Worm (Caenorhabditis elegans): ENCODE results near the gene W07G4.8.

W07G4.8 gene

DNA sequence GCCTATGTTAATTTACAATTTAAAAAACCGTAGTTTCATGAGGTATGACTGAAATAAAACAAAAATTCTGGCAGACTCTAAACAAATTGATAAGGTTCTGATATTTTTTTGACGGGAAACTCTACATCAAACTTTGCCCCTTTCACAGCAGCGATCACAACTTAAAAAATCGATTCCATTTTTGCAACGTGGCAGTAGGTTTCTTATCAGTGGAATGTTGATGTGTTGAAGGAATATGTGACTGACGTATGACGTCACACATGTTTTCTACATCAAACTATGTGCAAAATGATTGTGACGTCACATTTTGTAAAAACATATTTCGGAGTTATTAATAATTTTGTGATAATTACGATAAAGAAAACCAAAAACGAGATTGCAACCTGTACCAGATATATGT is 37.5 kb downstream of the W07G4.8 start (continued):
- peak; percentile 66; the same call in 1 of the 2 replicates for TF ChIP-seq php-3 (GFP tag; IDR thresholded peaks at IDR 0.05)
- TF ChIP-seq jun-1 (tag; optimal IDR thresholded peaks at IDR 0.05) = no peak
- no peak for TF ChIP-seq nhr-10 (tag; optimal IDR thresholded peaks at IDR 0.05)
- TF ChIP-seq unc-130 (GFP tag; optimal IDR thresholded peaks at IDR 0.05) = no peak
- no peak for TF ChIP-seq aly-2 (tag; optimal IDR thresholded peaks at IDR 0.05)
- peak in 1 of 2 experiments; percentile 15 for TF ChIP-seq lsy-2 (tag; optimal IDR thresholded peaks at IDR 0.05)
- no peak for TF ChIP-seq egl-27 (tag; optimal IDR thresholded peaks at IDR 0.05)
- peak in 1 of 2 experiments; percentile 53 for TF ChIP-seq daf-16 (GFP tag; optimal IDR thresholded peaks at IDR 0.05)
- TF ChIP-seq daf-16 (tag; optimal IDR thresholded peaks at IDR 0.05) = peak; percentile 89
- no peak for TF ChIP-seq daf-19 (GFP tag; conservative IDR thresholded peaks at IDR 0.05)
- TF ChIP-seq mdt-29 (GFP tag; IDR thresholded peaks at IDR 0.05) = no peak
- no peak for TF ChIP-seq T26A8.4 (GFP tag; IDR thresholded peaks at IDR 0.05)
- TF ChIP-seq lin-15B (tag; optimal IDR thresholded peaks at IDR 0.05) = no peak
- no peak for TF ChIP-seq zfp-2 (tag; optimal IDR thresholded peaks at IDR 0.05)
- no peak for TF ChIP-seq F10B5.3 (tag; optimal IDR thresholded peaks at IDR 0.05)
- no peak for TF ChIP-seq dmd-9 (GFP tag; IDR thresholded peaks at IDR 0.05)
- peak; percentile 2 for TF ChIP-seq mes-2 (tag; optimal IDR thresholded peaks at IDR 0.05; ENCODE audit: poor library complexity, severe bottlenecking)
- TF ChIP-seq ceh-44 (GFP tag; IDR thresholded peaks at IDR 0.05) = no peak
- TF ChIP-seq aha-1 (tag) = no peak
- TF ChIP-seq mep-1 (tag; optimal IDR thresholded peaks at IDR 0.05) = no peak
- no peak for TF ChIP-seq mxl-2 (GFP tag; conservative IDR thresholded peaks at IDR 0.05)
- no peak for TF ChIP-seq Y5F2A.4 (GFP tag; optimal IDR thresholded peaks at IDR 0.05)
- TF ChIP-seq hlh-11 (tag; optimal IDR thresholded peaks at IDR 0.05) = peak; percentile 80

DNA sequence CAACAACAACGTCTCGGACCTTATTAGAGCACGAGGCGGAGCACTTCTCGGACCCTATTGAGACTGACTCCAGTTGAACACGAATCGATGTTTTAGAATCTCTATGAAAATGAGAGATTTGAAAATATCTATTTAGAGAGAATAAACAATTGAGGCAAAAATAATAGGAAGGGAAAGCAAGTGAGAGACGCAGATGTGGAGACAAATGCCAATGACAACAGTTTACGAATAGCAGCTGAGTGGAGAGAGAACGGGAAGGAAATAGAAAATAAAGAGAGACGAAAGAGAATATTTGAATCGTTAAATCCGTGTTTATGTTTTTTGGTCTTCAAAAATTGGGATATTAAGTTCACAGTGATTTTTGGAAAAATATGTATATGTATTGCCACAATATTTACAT is 39.5 kb downstream of the W07G4.8 start:
- TF ChIP-seq rbr-2 (tag; optimal IDR thresholded peaks at IDR 0.05) (peak; percentile 39), zip-2 (tag; optimal IDR thresholded peaks at IDR 0.05) (no peak), ces-1 (GFP tag; optimal IDR thresholded peaks at IDR 0.05) (no peak), hlh-11 (tag; optimal IDR thresholded peaks at IDR 0.05) (peak; percentile 54), Y48G9A.11 (GFP tag; IDR thresholded peaks at IDR 0.05) (no peak), jun-1 (tag; optimal IDR thresholded peaks at IDR 0.05) (no peak), F37D6.2 (tag; optimal IDR thresholded peaks at IDR 0.05) (no peak), nhr-10 (tag; optimal IDR thresholded peaks at IDR 0.05) (peak; percentile 18), daf-16 (GFP tag; optimal IDR thresholded peaks at IDR 0.05) (no peak), daf-16 (tag; optimal IDR thresholded peaks at IDR 0.05) (peak; percentile 72), F26F4.8 (GFP tag; conservative IDR thresholded peaks at IDR 0.05) (no peak), ctbp-1 (GFP tag; IDR thresholded peaks at IDR 0.05) (no peak), unc-130 (GFP tag; optimal IDR thresholded peaks at IDR 0.05) (no peak), ZK546.5 (tag; optimal IDR thresholded peaks at IDR 0.05) (no peak), lin-39 (tag; optimal IDR thresholded peaks at IDR 0.05) (no peak), lin-13 (GFP tag; optimal IDR thresholded peaks at IDR 0.05) (peak; percentile 9), mes-2 (tag; optimal IDR thresholded peaks at IDR 0.05; ENCODE audit: poor library complexity, severe bottlenecking) (no peak), nhr-28 (tag; optimal IDR thresholded peaks at IDR 0.05) (peak; percentile 18), duxl-1 (tag; optimal IDR thresholded peaks at IDR 0.05; ENCODE audit: poor library complexity) (no peak), egl-27 (tag; optimal IDR thresholded peaks at IDR 0.05) (no peak), lsy-2 (tag; optimal IDR thresholded peaks at IDR 0.05) (peak in 1 of 2 experiments; percentile 1), ceh-82 (tag; optimal IDR thresholded peaks at IDR 0.05) (no peak), mdl-1 (tag; optimal IDR thresholded peaks at IDR 0.05) (peak in 1 of 2 experiments; percentile 34), ceh-62 (tag; optimal IDR thresholded peaks at IDR 0.05) (no peak), lin-1 (GFP tag; IDR thresholded peaks at IDR 0.05) (no peak), Y5F2A.4 (GFP tag; optimal IDR thresholded peaks at IDR 0.05) (no peak), dmd-6 (GFP tag; IDR thresholded peaks at IDR 0.05) (peak; percentile 35; the same call in 1 of the 2 replicates), mep-1 (tag; optimal IDR thresholded peaks at IDR 0.05) (peak; percentile 27), ztf-11 (tag; optimal IDR thresholded peaks at IDR 0.05) (no peak), dve-1 (tag; optimal IDR thresholded peaks at IDR 0.05; ENCODE audit: insufficient read depth) (peak; percentile 21), aha-1 (tag) (no peak), nhr-11 (tag; optimal IDR thresholded peaks at IDR 0.05) (peak; percentile 26), madf-9 (GFP tag; conservative IDR thresholded peaks at IDR 0.05) (no peak), unc-39 (tag; optimal IDR thresholded peaks at IDR 0.05) (no peak), attf-4 (tag; optimal IDR thresholded peaks at IDR 0.05) (no peak), zfp-2 (tag; optimal IDR thresholded peaks at IDR 0.05) (no peak), hmg-1.1 (GFP tag; IDR thresholded peaks at IDR 0.05) (peak; percentile 33; the same call in 1 of the 2 replicates)
